Worm (Caenorhabditis elegans): ENCODE measurements around the gene kcnl-1.

- TF ChIP-seq lin-13 (GFP tag; optimal IDR thresholded peaks at IDR 0.05) (no peak), pax-3 (tag; optimal IDR thresholded peaks at IDR 0.05) (no peak), egl-13 (tag; optimal IDR thresholded peaks at IDR 0.05) (no peak), elt-2 (tag; optimal IDR thresholded peaks at IDR 0.05) (peak; percentile 97), mep-1 (tag; optimal IDR thresholded peaks at IDR 0.05) (no peak), blmp-1 (tag; optimal IDR thresholded peaks at IDR 0.05) (peak; percentile 40)
These were observed 37.6 kb upstream of the kcnl-1 start for ce11 chrV:19527565-19527964.

Data from whole organism, L1 larva.